Worm (Caenorhabditis elegans): ENCODE data around the gene clc-31.

DNA sequence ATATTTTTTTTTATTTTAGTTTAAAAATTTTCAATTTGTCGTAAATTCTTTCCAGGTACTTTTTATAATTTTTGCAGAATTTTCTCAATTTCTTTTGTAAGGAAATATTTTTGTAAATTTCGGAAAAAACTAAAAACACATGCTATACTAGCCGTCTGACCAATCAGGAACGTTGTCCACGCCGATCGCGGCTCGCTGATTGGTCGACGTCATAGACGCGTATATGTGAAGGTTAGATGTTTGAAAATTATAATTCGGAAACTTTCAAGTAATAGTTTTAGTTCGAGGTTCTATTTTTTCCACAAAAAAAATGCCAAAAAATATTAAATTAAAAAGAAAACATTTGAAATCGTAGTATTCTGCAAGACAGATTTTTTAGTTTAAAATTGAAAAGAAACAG, 31.9 kb downstream of the clc-31 start:
- no peak for TF ChIP-seq ZK546.5 (tag; optimal IDR thresholded peaks at IDR 0.05)
- no peak for TF ChIP-seq nhr-12 (tag; optimal IDR thresholded peaks at IDR 0.05)
- TF ChIP-seq unc-62 (GFP tag; optimal IDR thresholded peaks at IDR 0.05), result no peak
- TF ChIP-seq ceh-82 (tag; optimal IDR thresholded peaks at IDR 0.05), result no peak

Measured in whole organism, L3 larva.